Worm (Caenorhabditis elegans) whole organism, late embryonic: Measurements from ENCODE around the gene znfx-1.

ENCODE experiments used
- C38D4.7 ChIP-seq: fragments of 200-800 bp; sonication (Bioruptor generic); optimal IDR thresholded peaks from 2 replicates; lab custom pipeline; 2018; ENCODE audit warnings: mild to moderate bottlenecking, missing genetic modification characterization, moderate library complexity, missing compliant biosample characterization
- K02D7.2 ChIP-seq: sonication (generic microtip); optimal IDR thresholded peaks from 2 replicates; lab custom pipeline; 2017; ENCODE audit warnings: mild to moderate bottlenecking, missing genetic modification characterization, missing compliant biosample characterization
- T23F11.4 ChIP-seq: fragments of 200-800 bp; sonication (Bioruptor generic); optimal IDR thresholded peaks from 2 replicates; lab custom pipeline; 2018; ENCODE audit warnings: mild to moderate bottlenecking, missing genetic modification characterization, missing compliant biosample characterization
- Y22D7AL.16 ChIP-seq: sonication (generic microtip); optimal IDR thresholded peaks from 2 replicates; lab custom pipeline; 2016; ENCODE audit warnings: missing genetic modification characterization, missing compliant biosample characterization
- ama-1 ChIP-seq: fragments of 150-350 bp; optimal IDR thresholded peaks from 2 replicates; lab custom pipeline; 2014
- ceh-24 ChIP-seq: sonication (generic microtip); optimal IDR thresholded peaks from 2 replicates; lab custom pipeline; 2016; ENCODE audit warnings: mild to moderate bottlenecking, missing genetic modification characterization, missing compliant biosample characterization
- ceh-30 ChIP-seq: fragments of 150-350 bp; optimal IDR thresholded peaks from 2 replicates; lab custom pipeline; 2014; ENCODE audit warnings: missing biosample characterization, missing genetic modification characterization
- ceh-31 ChIP-seq: sonication (generic microtip); optimal IDR thresholded peaks from 2 replicates; lab custom pipeline; 2016; ENCODE audit warnings: missing genetic modification characterization, missing compliant biosample characterization
- ceh-45 ChIP-seq: fragments of 200-800 bp; sonication (Bioruptor generic); IDR thresholded peaks from 2 replicates; pipeline ENCODE4 v1.3.6; 2022; ENCODE audit warnings: missing genetic modification reagents, missing genetic modification characterization, missing compliant biosample characterization
- ceh-48 ChIP-seq: sonication (generic microtip); optimal IDR thresholded peaks from 2 replicates; lab custom pipeline; 2016; ENCODE audit warnings: missing genetic modification characterization, inconsistent platforms, missing compliant biosample characterization
- ceh-6 ChIP-seq: fragments of 200-800 bp; sonication (Bioruptor generic); optimal IDR thresholded peaks from 2 replicates; lab custom pipeline; 2018; ENCODE audit warnings: mild to moderate bottlenecking, missing genetic modification characterization, missing compliant biosample characterization
- ceh-9 ChIP-seq: sonication (generic microtip); optimal IDR thresholded peaks from 2 replicates; lab custom pipeline; 2016; ENCODE audit warnings: mild to moderate bottlenecking, missing genetic modification characterization, inconsistent platforms, missing compliant biosample characterization
- eyg-1 ChIP-seq: sonication (generic microtip); optimal IDR thresholded peaks from 2 replicates; lab custom pipeline; 2016; ENCODE audit warnings: missing genotype, missing genetic modification characterization, missing compliant biosample characterization
- fax-1 ChIP-seq: sonication (generic microtip); optimal IDR thresholded peaks from 2 replicates; lab custom pipeline; 2016; ENCODE audit warnings: missing genotype, missing genetic modification characterization, missing compliant biosample characterization
- fkh-10 ChIP-seq: fragments of 150-350 bp; optimal IDR thresholded peaks from 2 replicates; lab custom pipeline; 2014; ENCODE audit warnings: missing biosample characterization, missing genetic modification reagents, missing genetic modification characterization
- fkh-6 ChIP-seq: sonication (generic microtip); optimal IDR thresholded peaks from 2 replicates; lab custom pipeline; 2016; ENCODE audit warnings: missing genetic modification characterization, missing compliant biosample characterization
- hlh-15 ChIP-seq: sonication (generic microtip); optimal IDR thresholded peaks from 2 replicates; lab custom pipeline; 2016; ENCODE audit warnings: missing genetic modification characterization, missing compliant biosample characterization
- lim-6 ChIP-seq: sonication (generic microtip); optimal IDR thresholded peaks from 2 replicates; lab custom pipeline; 2016; ENCODE audit warnings: missing genetic modification characterization, missing compliant biosample characterization
- madf-2 ChIP-seq: sonication (generic microtip); optimal IDR thresholded peaks from 2 replicates; lab custom pipeline; 2017; ENCODE audit warnings: missing genetic modification characterization, missing compliant biosample characterization
- nhr-232 ChIP-seq: sonication (generic microtip); optimal IDR thresholded peaks from 2 replicates; lab custom pipeline; 2016; ENCODE audit warnings: missing genetic modification characterization, missing compliant biosample characterization
- npax-4 ChIP-seq: sonication (generic microtip); optimal IDR thresholded peaks from 2 replicates; lab custom pipeline; 2016; ENCODE audit warnings: missing genetic modification characterization, missing compliant biosample characterization
- pax-1 ChIP-seq: fragments of 150-350 bp; optimal IDR thresholded peaks from 2 replicates; lab custom pipeline; 2014; ENCODE audit warnings: missing biosample characterization, missing genetic modification characterization
- pha-4 ChIP-seq: fragments of 150-350 bp; optimal IDR thresholded peaks from 2 replicates; lab custom pipeline; 2018; ENCODE audit warnings: missing biosample characterization, missing genetic modification reagents, missing genetic modification characterization
- pros-1 ChIP-seq: fragments of 150-350 bp; optimal IDR thresholded peaks from 2 replicates; lab custom pipeline; 2014; ENCODE audit warnings: missing biosample characterization, missing genetic modification reagents, missing genetic modification characterization
- sdc-2 ChIP-seq: sonication (generic microtip); optimal IDR thresholded peaks from 2 replicates; lab custom pipeline; 2016; ENCODE audit warnings: missing genotype, missing genetic modification characterization, missing compliant biosample characterization
- syd-9 ChIP-seq: sonication (generic microtip); optimal IDR thresholded peaks from 2 replicates; lab custom pipeline; 2016; ENCODE audit warnings: mild to moderate bottlenecking, missing genetic modification characterization, moderate library complexity, missing compliant biosample characterization
- tbx-2 ChIP-seq: sonication (generic microtip); optimal IDR thresholded peaks from 2 replicates; lab custom pipeline; 2016; ENCODE audit warnings: missing genetic modification characterization, missing compliant biosample characterization
- tbx-7 ChIP-seq: sonication (generic microtip); optimal IDR thresholded peaks from 2 replicates; lab custom pipeline; 2016; ENCODE audit warnings: missing genotype, missing genetic modification characterization, missing compliant biosample characterization
- unc-3 ChIP-seq, 2 experiments: fragments of 200-800 bp in 1 of 2; sonication (Bioruptor generic) in 1 of 2; sonication (generic microtip) in 1 of 2; conservative IDR thresholded peaks in 1 of 2; optimal IDR thresholded peaks in 1 of 2; 2 replicates each; pipeline versions ENCODE4 v1.3.6 to Lab custom; 2016 to 2022; ENCODE audit warnings: missing compliant biosample characterization in 2 of 2, missing genetic modification characterization in 2 of 2, missing genetic modification reagents in 1 of 2
- unc-55 ChIP-seq: sonication (generic microtip); optimal IDR thresholded peaks from 2 replicates; lab custom pipeline; 2017; ENCODE audit warnings: missing biosample characterization, missing genetic modification reagents, missing genetic modification characterization
- ztf-16 ChIP-seq: sonication (generic microtip); optimal IDR thresholded peaks from 2 replicates; lab custom pipeline; 2017; ENCODE audit warnings: missing genetic modification characterization, missing compliant biosample characterization

The znfx-1 gene

ce11 chrII:9246648-9247047 lies 33.2 kb downstream of the znfx-1 start, which contains the start of gene T26C5.5:
T26C5.5 (minus strand) TSS chrII:9246748.
- TF ChIP-seq T23F11.4 (no peak), ceh-6 (GFP tag; lab: Kevin White, UChicago) (no peak), npax-4 (tag; lab: Kevin White, UChicago) (no peak), sdc-2 (tag; lab: Kevin White, UChicago) (no peak), unc-55 (GFP tag; lab: Kevin White, UChicago) (no peak), pha-4 (tag; lab: Kevin White, UChicago) (no peak), unc-3 (GFP tag; conservative IDR thresholded peaks at IDR 0.05; lab: Robert Waterston, UW) (no peak), unc-3 (tag; optimal IDR thresholded peaks at IDR 0.05; lab: Kevin White, UChicago) (no peak), pros-1 (tag; lab: Kevin White, UChicago) (no peak), syd-9 (tag; lab: Kevin White, UChicago) (no peak), K02D7.2 (tag; lab: Kevin White, UChicago) (no peak), fkh-10 (GFP tag; lab: Kevin White, UChicago) (no peak), tbx-2 (no peak), Y22D7AL.16 (tag; lab: Kevin White, UChicago) (no peak), ztf-16 (tag; lab: Kevin White, UChicago) (no peak), nhr-232 (tag; lab: Kevin White, UChicago) (no peak), ceh-9 (no peak), fkh-6 (tag; lab: Kevin White, UChicago) (no peak), ceh-31 (tag; lab: Kevin White, UChicago) (no peak)

- TF ChIP-seq eyg-1 (no peak), ceh-45 (GFP tag; lab: Robert Waterston, UW) (no peak), pax-1 (tag; lab: Kevin White, UChicago) (no peak), lim-6 (tag; lab: Kevin White, UChicago) (no peak), unc-55 (GFP tag; lab: Kevin White, UChicago) (no peak), fax-1 (no peak)
- TF ChIP-seq, all 69 proteins: peak for 0
Measured at ce11 chrII:9250422-9250821, 37.0 kb downstream of the znfx-1 start, which contains the start of gene T26C5.4. T26C5.4 (minus strand) TSS chrII:9250522.

ce11 chrII:9251529-9251928 lies 38.1 kb downstream of the znfx-1 start:
- TF ChIP-seq ceh-48 (tag; lab: Kevin White, UChicago), result no peak
- no peak for TF ChIP-seq ceh-30 (tag; lab: Kevin White, UChicago)

- TF ChIP-seq madf-2 (tag; lab: Kevin White, UChicago) (no peak), tbx-7 (tag; lab: Kevin White, UChicago) (no peak)
Measured at ce11 chrII:9254187-9254586, 40.7 kb downstream of the znfx-1 start, which contains the start of gene nlp-82. nlp-82 (minus strand) TSS chrII:9254287.

- peak; percentile 9 for TF ChIP-seq ceh-24 (tag; lab: Kevin White, UChicago)
- peak; percentile 25 for TF ChIP-seq madf-2 (tag; lab: Kevin White, UChicago)
- no peak for TF ChIP-seq C38D4.7
- no peak for TF ChIP-seq hlh-15
- TF ChIP-seq ceh-6 (GFP tag; lab: Kevin White, UChicago), result peak; percentile 17
Measured at ce11 chrII:9258034-9258556, 44.6 kb downstream of the znfx-1 start.

ce11 chrII:9258566-9258965 lies 45.1 kb downstream of the znfx-1 start:
- peak; percentile 68 for TF ChIP-seq ama-1
- TF ChIP-seq eyg-1, result no peak
- TF ChIP-seq, all 69 proteins: peak for 1
